Fruit fly (Drosophila melanogaster) whole organism, embryonic: ENCODE results near the gene CG31883.

Experiments
- Ada2b ChIP-seq: fragments of 200-800 bp; sonication (Bioruptor generic); IDR thresholded peaks from 2 replicates; pipeline ENCODE4 v1.3.6; 2022; ENCODE audit warnings: missing biosample characterization, missing genetic modification characterization
- Adf1 ChIP-seq: fragments of 200-800 bp; sonication (Bioruptor generic); IDR thresholded peaks from 2 replicates; pipeline ENCODE4 v1.3.6; 2022; ENCODE audit warnings: missing biosample characterization, missing genetic modification characterization
- Aef1 ChIP-seq: fragments of 200-800 bp; sonication (Bioruptor generic); IDR thresholded peaks from 3 replicates; pipeline ENCODE4 v1.3.6; 2022; ENCODE audit warnings: missing biosample characterization, missing genetic modification characterization
- Blimp-1 ChIP-seq: fragments of 200-800 bp; sonication (Bioruptor generic); optimal IDR thresholded peaks from 3 replicates; lab custom pipeline; 2018; ENCODE audit warnings: missing biosample characterization, missing genetic modification characterization, mild to moderate bottlenecking, moderate library complexity, missing genetic modification reagents
- CG11696 ChIP-seq: fragments of 200-800 bp; sonication (Bioruptor generic); IDR thresholded peaks from 2 replicates; pipeline ENCODE4 v1.3.6; 2022; ENCODE audit warnings: missing biosample characterization, missing genetic modification characterization
- CG11723 ChIP-seq: fragments of 200-800 bp; sonication (Bioruptor generic); optimal IDR thresholded peaks from 2 replicates; lab custom pipeline; 2017; ENCODE audit warnings: missing biosample characterization, mild to moderate bottlenecking, missing genetic modification characterization
- CG13123 ChIP-seq: fragments of 200-800 bp; sonication (Bioruptor generic); optimal IDR thresholded peaks from 2 replicates; lab custom pipeline; 2016; ENCODE audit warnings: missing biosample characterization, missing genetic modification characterization
- CG13424 ChIP-seq: fragments of 200-800 bp; sonication (Bioruptor generic); optimal IDR thresholded peaks from 2 replicates; lab custom pipeline; 2019; ENCODE audit warnings: missing biosample characterization, mild to moderate bottlenecking, missing genetic modification characterization, moderate library complexity
- CG15479 ChIP-seq: fragments of 200-800 bp; sonication (Bioruptor generic); optimal IDR thresholded peaks from 3 replicates; lab custom pipeline; 2019; ENCODE audit warnings: missing biosample characterization, mild to moderate bottlenecking, missing genetic modification characterization, moderate library complexity
- CG15696 ChIP-seq: fragments of 200-800 bp; sonication (Bioruptor generic); optimal IDR thresholded peaks from 2 replicates; lab custom pipeline; 2019; ENCODE audit warnings: missing biosample characterization, mild to moderate bottlenecking, missing genetic modification characterization, moderate library complexity
- CG17186 ChIP-seq: fragments of 200-800 bp; sonication (Bioruptor generic); optimal IDR thresholded peaks from 3 replicates; lab custom pipeline; 2017; ENCODE audit warnings: missing biosample characterization, missing genetic modification reagents, missing genetic modification characterization
- CG17568 ChIP-seq: fragments of 200-800 bp; sonication (Bioruptor generic); optimal IDR thresholded peaks from 2 replicates; lab custom pipeline; 2018; ENCODE audit warnings: missing biosample characterization, mild to moderate bottlenecking, missing genetic modification characterization, moderate library complexity
- CG17612 ChIP-seq: fragments of 200-800 bp; sonication (Bioruptor generic); IDR thresholded peaks from 2 replicates; pipeline ENCODE4 v1.3.6; 2022; ENCODE audit warnings: missing biosample characterization, missing genetic modification characterization
- CG17802 ChIP-seq: fragments of 200-800 bp; sonication (Bioruptor generic); optimal IDR thresholded peaks from 2 replicates; lab custom pipeline; 2018; ENCODE audit warnings: missing biosample characterization, mild to moderate bottlenecking, missing genetic modification characterization, moderate library complexity
- CG2120 ChIP-seq: fragments of 200-800 bp; sonication (Bioruptor generic); optimal IDR thresholded peaks from 3 replicates; lab custom pipeline; 2016; ENCODE audit warnings: missing biosample characterization, missing genetic modification characterization
- CG2712 ChIP-seq: fragments of 200-800 bp; optimal IDR thresholded peaks from 3 replicates; lab custom pipeline; 2019; ENCODE audit warnings: missing biosample characterization, mild to moderate bottlenecking, missing genetic modification characterization, moderate library complexity
- CG30020 ChIP-seq: fragments of 200-800 bp; optimal IDR thresholded peaks from 2 replicates; lab custom pipeline; 2019; ENCODE audit warnings: missing biosample characterization, mild to moderate bottlenecking, missing genetic modification characterization, moderate library complexity
- CG31441 ChIP-seq: fragments of 200-800 bp; sonication (Bioruptor generic); IDR thresholded peaks from 2 replicates; pipeline ENCODE4 v1.3.6; 2022; ENCODE audit warnings: missing biosample characterization, missing genetic modification characterization
- CG32532 ChIP-seq: fragments of 200-800 bp; sonication (Bioruptor generic); IDR thresholded peaks from 2 replicates; pipeline ENCODE4 v1.3.6; 2022; ENCODE audit warnings: missing biosample characterization, missing genetic modification characterization
- CG3407 ChIP-seq: fragments of 200-800 bp; sonication (Bioruptor generic); optimal IDR thresholded peaks from 2 replicates; lab custom pipeline; 2018; ENCODE audit warnings: missing biosample characterization, mild to moderate bottlenecking, missing genetic modification characterization
- CG3847 ChIP-seq: fragments of 200-800 bp; sonication (Bioruptor generic); IDR thresholded peaks from 2 replicates; pipeline ENCODE4 v1.3.6; 2022; ENCODE audit warnings: missing biosample characterization, missing genetic modification characterization
- CG7786 ChIP-seq: fragments of 200-800 bp; sonication (Bioruptor generic); optimal IDR thresholded peaks from 2 replicates; lab custom pipeline; 2016; ENCODE audit warnings: missing biosample characterization, missing genetic modification characterization
- CG8388 ChIP-seq: fragments of 200-800 bp; sonication (Bioruptor generic); optimal IDR thresholded peaks from 2 replicates; lab custom pipeline; 2019; ENCODE audit warnings: missing biosample characterization, mild to moderate bottlenecking, missing genetic modification characterization, moderate library complexity
- CG9932 ChIP-seq: fragments of 200-800 bp; sonication (Bioruptor generic); IDR thresholded peaks from 2 replicates; pipeline ENCODE4 v1.3.6; 2022; ENCODE audit warnings: missing biosample characterization, missing genetic modification characterization
- Chrac-16 ChIP-seq: fragments of 200-800 bp; sonication (Bioruptor generic); optimal IDR thresholded peaks from 3 replicates; lab custom pipeline; 2016; ENCODE audit warnings: missing biosample characterization, missing genetic modification characterization
- CrebB ChIP-seq: fragments of 200-800 bp; sonication (Bioruptor generic); optimal IDR thresholded peaks from 3 replicates; lab custom pipeline; 2018; ENCODE audit warnings: missing biosample characterization, mild to moderate bottlenecking, missing genetic modification characterization
- Dbx ChIP-seq: fragments of 200-800 bp; sonication (Bioruptor generic); IDR thresholded peaks from 3 replicates; pipeline ENCODE4 v1.3.6; 2022; ENCODE audit warnings: missing biosample characterization, missing genetic modification characterization
- Dfd ChIP-seq, 2 experiments: fragments of >200 bp; optimal IDR thresholded peaks; 2 replicates each; lab custom pipeline; 2017; ENCODE audit warnings: missing biosample characterization in 2 of 2, missing genetic modification characterization in 2 of 2
- Dip2 ChIP-seq: fragments of 200-800 bp; sonication (Bioruptor generic); IDR thresholded peaks from 2 replicates; pipeline ENCODE4 v1.3.6; 2022; ENCODE audit warnings: missing biosample characterization, missing genetic modification characterization
- E2f1 ChIP-seq: fragments of 200-800 bp; sonication (Bioruptor generic); IDR thresholded peaks from 2 replicates; pipeline ENCODE4 v1.3.6; 2022; ENCODE audit warnings: missing biosample characterization, missing genetic modification characterization
- Gsc ChIP-seq: fragments of 200-800 bp; sonication (Bioruptor generic); IDR thresholded peaks from 2 replicates; pipeline ENCODE4 v1.3.6; 2022; ENCODE audit warnings: missing biosample characterization, missing genetic modification characterization
- Hmr ChIP-seq: fragments of 200-800 bp; sonication (Bioruptor generic); optimal IDR thresholded peaks from 3 replicates; lab custom pipeline; 2017; ENCODE audit warnings: mild to moderate bottlenecking, missing biosample characterization, missing genetic modification reagents, missing genetic modification characterization
- Opbp ChIP-seq: fragments of 200-800 bp; sonication (Bioruptor generic); IDR thresholded peaks from 3 replicates; pipeline ENCODE4 v1.3.6; 2022; ENCODE audit warnings: missing biosample characterization, missing genetic modification characterization; ENCODE audit not compliant: partially characterized antibody
- YL-1 ChIP-seq: fragments of 200-800 bp; sonication (Bioruptor generic); optimal IDR thresholded peaks from 3 replicates; lab custom pipeline; 2017; ENCODE audit warnings: missing biosample characterization, mild to moderate bottlenecking, missing genetic modification characterization
- ac ChIP-seq: fragments of 200-800 bp; sonication (Bioruptor generic); optimal IDR thresholded peaks from 3 replicates; lab custom pipeline; 2017; ENCODE audit warnings: missing biosample characterization, mild to moderate bottlenecking, missing genetic modification characterization
- ara ChIP-seq: fragments of 200-800 bp; sonication (Bioruptor generic); IDR thresholded peaks from 2 replicates; pipeline ENCODE4 v1.3.6; 2022; ENCODE audit warnings: missing biosample characterization, missing genetic modification characterization
- ase ChIP-seq: fragments of 200-800 bp; sonication (Bioruptor generic); IDR thresholded peaks from 3 replicates; pipeline ENCODE4 v1.3.6; 2022; ENCODE audit warnings: missing biosample characterization, missing genetic modification characterization
- ato ChIP-seq: fragments of 200-800 bp; sonication (Bioruptor generic); IDR thresholded peaks from 2 replicates; pipeline ENCODE4 v1.3.6; 2022; ENCODE audit warnings: missing biosample characterization, missing genetic modification characterization; ENCODE audit not compliant: partially characterized antibody
- croc ChIP-seq: fragments of 200-800 bp; sonication (Bioruptor generic); conservative IDR thresholded peaks from 3 replicates; pipeline ENCODE4 v1.3.6; 2022; ENCODE audit warnings: missing biosample characterization, missing genetic modification characterization
- crp ChIP-seq, 2 experiments: fragments of 200-800 bp; sonication (Bioruptor generic); optimal IDR thresholded peaks; 2 replicates in 1 of 2; 3 replicates in 1 of 2; lab custom pipeline; 2017; ENCODE audit warnings: missing biosample characterization in 2 of 2, missing genetic modification characterization in 2 of 2, mild to moderate bottlenecking in 1 of 2, moderate library complexity in 1 of 2
- dm ChIP-seq: fragments of 200-800 bp; sonication (Bioruptor generic); optimal IDR thresholded peaks from 3 replicates; lab custom pipeline; 2016; ENCODE audit warnings: missing biosample characterization, missing genetic modification characterization
- lilli ChIP-seq: fragments of 200-800 bp; sonication (Bioruptor generic); optimal IDR thresholded peaks from 3 replicates; lab custom pipeline; 2016; ENCODE audit warnings: missing biosample characterization, missing genetic modification characterization
- pb ChIP-seq: fragments of 200-800 bp; sonication (Bioruptor generic); optimal IDR thresholded peaks from 3 replicates; lab custom pipeline; 2016; ENCODE audit warnings: missing biosample characterization, missing genetic modification characterization
- sisA ChIP-seq: fragments of 200-800 bp; sonication (Bioruptor generic); IDR thresholded peaks from 2 replicates; pipeline ENCODE4 v1.3.6; 2022; ENCODE audit warnings: missing biosample characterization, missing genetic modification characterization
- ssp ChIP-seq: fragments of 200-800 bp; sonication (Bioruptor generic); IDR thresholded peaks from 2 replicates; pipeline ENCODE4 v1.3.6; 2022; ENCODE audit warnings: missing biosample characterization, missing genetic modification characterization
- trh ChIP-seq: fragments of 200-800 bp; sonication (Bioruptor generic); optimal IDR thresholded peaks from 2 replicates; lab custom pipeline; 2016; ENCODE audit warnings: missing biosample characterization, missing genetic modification characterization
- twi ChIP-seq: fragments of 200-800 bp; optimal IDR thresholded peaks from 2 replicates; lab custom pipeline; 2019; ENCODE audit warnings: missing biosample characterization, mild to moderate bottlenecking, missing genetic modification characterization, moderate library complexity
- unpg ChIP-seq: fragments of 200-800 bp; sonication (Bioruptor generic); optimal IDR thresholded peaks from 3 replicates; lab custom pipeline; 2018; ENCODE audit warnings: missing biosample characterization, mild to moderate bottlenecking, missing genetic modification characterization, moderate library complexity
- zen2 ChIP-seq: fragments of 200-800 bp; sonication (Bioruptor generic); IDR thresholded peaks from 3 replicates; pipeline ENCODE4 v1.3.6; 2022; ENCODE audit warnings: missing biosample characterization, missing genetic modification characterization; ENCODE audit not compliant: partially characterized antibody

The CG31883 gene

dm6 chr2L:9568360-9569088, 40.2 kb downstream of the CG31883 start, which contains the start of gene brwl (continued):
- peak in 1 of 2 experiments; percentile 80 for TF ChIP-seq Dfd (GFP tag; optimal IDR thresholded peaks at IDR 0.05; lab: Kevin White, UChicago)
- TF ChIP-seq Dbx = peak; percentile 98
- peak; percentile 97 for TF ChIP-seq CG13123 (GFP tag; lab: Kevin White, UChicago)
- peak; percentile 92 for TF ChIP-seq CG17186 (GFP tag; lab: Kevin White, UChicago)
- TF ChIP-seq ara = peak; percentile 98
- TF ChIP-seq E2f1 (GFP tag; lab: Robert Waterston, UW) = peak; percentile 98
- peak; percentile 99 for TF ChIP-seq Ada2b (GFP tag; lab: Robert Waterston, UW)
- peak; percentile 92 for TF ChIP-seq CG11696 (GFP tag; lab: Robert Waterston, UW)
- TF ChIP-seq CG9932 (GFP tag; lab: Robert Waterston, UW) = peak; percentile 96
- peak; percentile 96 for TF ChIP-seq CG17612 (GFP tag; lab: Robert Waterston, UW)
- peak; percentile 98 for TF ChIP-seq CG32532 (GFP tag; lab: Robert Waterston, UW)
- peak; percentile 98 for TF ChIP-seq CG15696 (tag; lab: Kevin White, UChicago)
- TF ChIP-seq CG17568 = peak; percentile 96
- TF ChIP-seq Chrac-16 (GFP tag; lab: Kevin White, UChicago) = peak; percentile 99
- TF ChIP-seq zen2 (GFP tag; lab: Robert Waterston, UW) = no peak
- TF ChIP-seq pb (GFP tag; lab: Kevin White, UChicago) = peak; percentile 95
- TF ChIP-seq CG17802 (tag; lab: Kevin White, UChicago) = peak; percentile 87
- TF ChIP-seq CG31441 (GFP tag; lab: Robert Waterston, UW) = peak; percentile 99
- peak; percentile 61; the same call in 1 of the 2 replicates for TF ChIP-seq ato (GFP tag; lab: Robert Waterston, UW)
- peak; percentile 98 for TF ChIP-seq CG3847 (GFP tag; lab: Robert Waterston, UW)
- peak; percentile 99 for TF ChIP-seq CG13424
- peak; percentile 97 for TF ChIP-seq ac
- TF ChIP-seq unpg (GFP tag; lab: Kevin White, UChicago) = peak; percentile 99
- TF ChIP-seq Gsc (GFP tag; lab: Robert Waterston, UW) = peak; percentile 95
- peak; percentile 77 for TF ChIP-seq CG15479 (GFP tag; lab: Kevin White, UChicago)
- peak; percentile 97 for TF ChIP-seq trh (GFP tag; lab: Kevin White, UChicago)
- peak; percentile 42 to 78 for TF ChIP-seq crp (GFP tag; optimal IDR thresholded peaks at IDR 0.05; lab: Kevin White, UChicago)
- peak; percentile 99 for TF ChIP-seq CG2120 (GFP tag; lab: Kevin White, UChicago)
- 0 out of 3 replicates have a peak, but pooled peaks have one; percentile 29 for TF ChIP-seq Opbp (GFP tag; lab: Robert Waterston, UW)
- TF ChIP-seq twi (tag; lab: Kevin White, UChicago) = peak; percentile 96
- TF ChIP-seq Hmr (GFP tag; lab: Kevin White, UChicago) = peak; percentile 99
- TF ChIP-seq CrebB = peak; percentile 98
- peak; percentile 98 for TF ChIP-seq Blimp-1
- peak; percentile 98 for TF ChIP-seq Aef1 (GFP tag; lab: Robert Waterston, UW)
- TF ChIP-seq croc (GFP tag; lab: Robert Waterston, UW) = peak; percentile 98
- TF ChIP-seq Adf1 = peak; percentile 89
- peak; percentile 95 for TF ChIP-seq dm (GFP tag; lab: Kevin White, UChicago)
- peak; percentile 88 for TF ChIP-seq CG30020
- peak; percentile 98 for TF ChIP-seq CG7786 (GFP tag; lab: Kevin White, UChicago)
- TF ChIP-seq ase = peak; percentile 98
- TF ChIP-seq CG8388 (GFP tag; lab: Kevin White, UChicago) = peak; percentile 99
- TF ChIP-seq YL-1 (GFP tag; lab: Kevin White, UChicago) = peak; percentile 89
- peak; percentile 99 for TF ChIP-seq sisA
- peak; percentile 97 for TF ChIP-seq CG11723 (GFP tag; lab: Kevin White, UChicago)
- peak; percentile 77 for TF ChIP-seq Dip2
- peak; percentile 94 for TF ChIP-seq ssp
- TF ChIP-seq CG2712 = peak; percentile 99
- peak; percentile 97 for TF ChIP-seq CG3407 (GFP tag; lab: Kevin White, UChicago)
- TF ChIP-seq lilli (GFP tag; lab: Kevin White, UChicago) = peak; percentile 99
